Fruit fly (Drosophila melanogaster) whole organism, embryonic: ENCODE results near the gene CG14229.

Experiments
- CG10979 ChIP-seq: fragments of 200-800 bp; sonication (Bioruptor generic); optimal IDR thresholded peaks from 2 replicates; lab custom pipeline; 2018; ENCODE audit warnings: missing biosample characterization, mild to moderate bottlenecking, missing genetic modification characterization, moderate library complexity
- CG11085 ChIP-seq: fragments of 200-800 bp; sonication (Bioruptor generic); IDR thresholded peaks from 2 replicates; pipeline ENCODE4 v1.3.6; 2022; ENCODE audit warnings: missing biosample characterization, missing genetic modification characterization
- CG14965 ChIP-seq: fragments of 200-800 bp; sonication (Bioruptor generic); optimal IDR thresholded peaks from 2 replicates; lab custom pipeline; 2016; ENCODE audit warnings: missing biosample characterization, missing genetic modification characterization, borderline replicate concordance
- CG1602 ChIP-seq: fragments of 200-800 bp; sonication (Bioruptor generic); optimal IDR thresholded peaks from 3 replicates; lab custom pipeline; 2016; ENCODE audit warnings: missing biosample characterization, missing genetic modification characterization
- CG2129 ChIP-seq: fragments of 200-800 bp; sonication (Bioruptor generic); IDR thresholded peaks from 2 replicates; pipeline ENCODE4 v1.3.6; 2022; ENCODE audit warnings: missing biosample characterization, missing genetic modification characterization; ENCODE audit not compliant: partially characterized antibody
- E2f1 ChIP-seq: fragments of 200-800 bp; sonication (Bioruptor generic); IDR thresholded peaks from 2 replicates; pipeline ENCODE4 v1.3.6; 2022; ENCODE audit warnings: missing biosample characterization, missing genetic modification characterization
- Oli ChIP-seq: fragments of 200-800 bp; sonication (Bioruptor generic); optimal IDR thresholded peaks from 2 replicates; lab custom pipeline; 2018; ENCODE audit warnings: missing biosample characterization, mild to moderate bottlenecking, missing genetic modification characterization, moderate library complexity
- kah ChIP-seq: fragments of 200-800 bp; sonication (Bioruptor generic); optimal IDR thresholded peaks from 2 replicates; lab custom pipeline; 2018; ENCODE audit warnings: missing biosample characterization, mild to moderate bottlenecking, missing genetic modification characterization
- run ChIP-seq: fragments of 200-800 bp; sonication (Bioruptor generic); optimal IDR thresholded peaks from 3 replicates; lab custom pipeline; 2018; ENCODE audit warnings: missing biosample characterization, mild to moderate bottlenecking, missing genetic modification characterization
- twi ChIP-seq: fragments of 200-800 bp; optimal IDR thresholded peaks from 2 replicates; lab custom pipeline; 2019; ENCODE audit warnings: missing biosample characterization, mild to moderate bottlenecking, missing genetic modification characterization, moderate library complexity
- z ChIP-seq: fragments of 200-800 bp; sonication (Bioruptor generic); IDR thresholded peaks from 3 replicates; pipeline ENCODE4 v1.3.6; 2022; ENCODE audit warnings: missing biosample characterization, missing genetic modification characterization

DNA sequence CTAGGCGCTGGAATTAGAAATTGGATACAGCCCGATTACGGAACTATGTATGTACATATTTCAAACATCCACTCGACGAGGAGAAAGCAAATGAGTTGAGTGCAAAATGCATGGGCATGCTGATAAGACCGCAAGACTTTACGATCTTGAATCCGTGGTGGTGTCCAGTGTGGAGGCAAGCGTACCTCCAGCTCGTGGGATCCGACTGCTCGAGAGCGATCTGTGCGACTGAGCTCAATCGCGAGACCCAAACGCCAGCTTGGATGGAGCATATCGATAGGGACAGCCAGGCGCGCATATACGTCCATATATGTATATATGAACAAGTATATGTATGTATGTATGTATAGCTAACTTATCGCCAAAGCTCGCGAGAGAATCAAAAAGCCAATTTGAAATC lies 19.4 kb downstream of the CG14229 start, which contains the start of gene et:
- TF ChIP-seq Oli (tag; lab: Kevin White, UChicago): no peak
- TF ChIP-seq CG11085 (GFP tag; lab: Robert Waterston, UW): no peak
- no peak for TF ChIP-seq run (tag; lab: Kevin White, UChicago)
- TF ChIP-seq twi: no peak
- TF ChIP-seq CG1602 (GFP tag; lab: Kevin White, UChicago): no peak
- no peak for TF ChIP-seq CG10979 (tag; lab: Kevin White, UChicago)
- TF ChIP-seq E2f1: no peak
- TF ChIP-seq kah (GFP tag; lab: Kevin White, UChicago): no peak
- no peak for TF ChIP-seq CG14965 (GFP tag; lab: Kevin White, UChicago)
- TF ChIP-seq CG2129: no peak
- peak; percentile 58; the same call in 1 of the 3 replicates for TF ChIP-seq z (GFP tag; lab: Robert Waterston, UW)
